Worm (Caenorhabditis elegans) whole organism, L2 larva: Measurements from ENCODE around the gene henn-1.
A peak's percentile ranks its signal among the peaks of the same experiment; 100 is the strongest.

ENCODE experiments used
- C34F6.9 ChIP-seq: fragments of 150-350 bp; optimal IDR thresholded peaks from 2 replicates; lab custom pipeline; 2014; ENCODE audit warnings: missing biosample characterization, missing genetic modification characterization
- F13H6.1 ChIP-seq: sonication (generic microtip); optimal IDR thresholded peaks from 2 replicates; lab custom pipeline; 2016; ENCODE audit warnings: missing genetic modification characterization, missing compliant biosample characterization
- Y55F3AM.14 ChIP-seq: fragments of 200-800 bp; sonication (Bioruptor generic); optimal IDR thresholded peaks from 2 replicates; lab custom pipeline; 2018; ENCODE audit warnings: mild to moderate bottlenecking, missing genetic modification characterization, missing compliant biosample characterization
- ZK546.5 ChIP-seq: sonication (generic microtip); optimal IDR thresholded peaks from 2 replicates; lab custom pipeline; 2017; ENCODE audit warnings: missing biosample characterization, missing genetic modification characterization
- alr-1 ChIP-seq: fragments of 150-350 bp; optimal IDR thresholded peaks from 2 replicates; lab custom pipeline; 2014; ENCODE audit warnings: missing biosample characterization, missing genetic modification characterization
- aly-2 ChIP-seq: fragments of 150-350 bp; optimal IDR thresholded peaks from 2 replicates; lab custom pipeline; 2014; ENCODE audit warnings: missing biosample characterization, missing genetic modification characterization
- ama-1 ChIP-seq: fragments of 150-350 bp; optimal IDR thresholded peaks from 2 replicates; lab custom pipeline; 2018; ENCODE audit warnings: inconsistent platforms
- blmp-1 ChIP-seq: sonication (generic microtip); optimal IDR thresholded peaks from 2 replicates; lab custom pipeline; 2017; ENCODE audit warnings: missing genetic modification characterization, mild to moderate bottlenecking, missing compliant biosample characterization, antibody characterized with exemption, moderate library complexity; ENCODE audit not compliant: insufficient read depth
- crh-2 ChIP-seq: sonication (generic microtip); optimal IDR thresholded peaks from 2 replicates; lab custom pipeline; 2017; ENCODE audit warnings: missing biosample characterization, missing genetic modification characterization
- dmd-4 ChIP-seq: sonication (generic microtip); optimal IDR thresholded peaks from 2 replicates; lab custom pipeline; 2017; ENCODE audit warnings: missing biosample characterization, missing genetic modification characterization
- egl-27 ChIP-seq: sonication (generic microtip); optimal IDR thresholded peaks from 3 replicates; lab custom pipeline; 2017; ENCODE audit warnings: missing biosample characterization, missing genetic modification reagents, missing genetic modification characterization
- elt-1 ChIP-seq: fragments of 150-350 bp; optimal IDR thresholded peaks from 2 replicates; lab custom pipeline; 2014; ENCODE audit warnings: missing biosample characterization, missing genetic modification characterization
- elt-3 ChIP-seq: sonication (generic microtip); optimal IDR thresholded peaks from 2 replicates; lab custom pipeline; 2017; ENCODE audit warnings: missing biosample characterization, missing genetic modification characterization
- fos-1 ChIP-seq: fragments of 150-350 bp; optimal IDR thresholded peaks from 2 replicates; lab custom pipeline; 2014; ENCODE audit warnings: missing biosample characterization, missing genetic modification characterization
- gmeb-1 ChIP-seq: fragments of 150-350 bp; optimal IDR thresholded peaks from 2 replicates; lab custom pipeline; 2014; ENCODE audit warnings: missing biosample characterization, missing genetic modification characterization
- lin-11 ChIP-seq: fragments of 150-350 bp; sonication (generic microtip); optimal IDR thresholded peaks from 2 replicates; lab custom pipeline; 2014; ENCODE audit warnings: missing biosample characterization, missing genetic modification characterization, inconsistent platforms, mixed read lengths
- lin-39 ChIP-seq: fragments of 150-350 bp; optimal IDR thresholded peaks from 2 replicates; lab custom pipeline; 2014; ENCODE audit warnings: missing biosample characterization, missing genetic modification reagents, missing genetic modification characterization
- lsy-2 ChIP-seq, 2 experiments: fragments of 150-350 bp in 1 of 2; sonication (generic microtip) in 1 of 2; optimal IDR thresholded peaks; 2 replicates each; lab custom pipeline; 2014 to 2017; ENCODE audit warnings: missing biosample characterization in 2 of 2, missing genetic modification characterization in 2 of 2
- mdl-1 ChIP-seq, 2 experiments: fragments of 150-350 bp in 1 of 2; sonication (generic microtip) in 1 of 2; optimal IDR thresholded peaks; 2 replicates each; lab custom pipeline; 2017; ENCODE audit warnings: missing biosample characterization in 2 of 2, missing genetic modification characterization in 2 of 2
- nhr-10 ChIP-seq: sonication (generic microtip); optimal IDR thresholded peaks from 2 replicates; lab custom pipeline; 2017; ENCODE audit warnings: missing biosample characterization, missing genetic modification characterization
- nhr-11 ChIP-seq: fragments of 150-350 bp; optimal IDR thresholded peaks from 2 replicates; lab custom pipeline; 2014; ENCODE audit warnings: missing biosample characterization, missing genetic modification characterization
- nhr-12 ChIP-seq: fragments of 150-350 bp; optimal IDR thresholded peaks from 2 replicates; lab custom pipeline; 2014; ENCODE audit warnings: missing biosample characterization, missing genetic modification characterization
- nhr-129 ChIP-seq: fragments of 150-350 bp; optimal IDR thresholded peaks from 2 replicates; lab custom pipeline; 2014; ENCODE audit warnings: missing biosample characterization, missing genetic modification characterization
- nhr-21 ChIP-seq: fragments of 150-350 bp; optimal IDR thresholded peaks from 2 replicates; lab custom pipeline; 2014; ENCODE audit warnings: missing biosample characterization, missing genetic modification characterization
- nhr-23 ChIP-seq: fragments of 150-350 bp; optimal IDR thresholded peaks from 2 replicates; lab custom pipeline; 2014; ENCODE audit warnings: missing biosample characterization, missing genetic modification reagents, missing genetic modification characterization
- nhr-237 ChIP-seq: fragments of 150-350 bp; optimal IDR thresholded peaks from 2 replicates; lab custom pipeline; 2014; ENCODE audit warnings: missing biosample characterization, missing genetic modification characterization
- nhr-25 ChIP-seq: fragments of 150-350 bp; sonication (generic microtip); optimal IDR thresholded peaks from 3 replicates; lab custom pipeline; 2014; ENCODE audit warnings: missing biosample characterization, missing genetic modification characterization
- nhr-6 ChIP-seq: fragments of 150-350 bp; optimal IDR thresholded peaks from 2 replicates; lab custom pipeline; 2014; ENCODE audit warnings: missing biosample characterization, missing genetic modification characterization
- nhr-77 ChIP-seq: fragments of 150-350 bp; optimal IDR thresholded peaks from 2 replicates; lab custom pipeline; 2014; ENCODE audit warnings: missing biosample characterization, missing genetic modification characterization
- peb-1 ChIP-seq: fragments of 150-350 bp; optimal IDR thresholded peaks from 2 replicates; lab custom pipeline; 2014; ENCODE audit warnings: missing biosample characterization, missing genetic modification characterization
- skn-1 ChIP-seq: sonication (generic microtip); optimal IDR thresholded peaks from 2 replicates; lab custom pipeline; 2017; ENCODE audit warnings: missing biosample characterization, missing genetic modification characterization
- sma-3 ChIP-seq: sonication (generic microtip); optimal IDR thresholded peaks from 2 replicates; lab custom pipeline; 2016; ENCODE audit warnings: missing genetic modification reagents, missing genetic modification characterization, missing compliant biosample characterization
- snpc-4 ChIP-seq: fragments of 150-350 bp; optimal IDR thresholded peaks from 2 replicates; lab custom pipeline; 2014; ENCODE audit warnings: missing biosample characterization, missing genetic modification characterization
- unc-55 ChIP-seq: fragments of 150-350 bp; sonication (generic microtip); optimal IDR thresholded peaks from 3 replicates; lab custom pipeline; 2014; ENCODE audit warnings: missing biosample characterization, missing genetic modification reagents, missing genetic modification characterization
- zag-1 ChIP-seq: fragments of 150-350 bp; optimal IDR thresholded peaks from 2 replicates; lab custom pipeline; 2014; ENCODE audit warnings: missing biosample characterization, missing genetic modification characterization
- ztf-1 ChIP-seq: fragments of 200-800 bp; sonication (Bioruptor generic); conservative IDR thresholded peaks from 2 replicates; pipeline ENCODE4 v1.3.6; 2022; ENCODE audit warnings: missing genetic modification characterization, missing compliant biosample characterization
- ztf-11 ChIP-seq: sonication (generic microtip); optimal IDR thresholded peaks from 2 replicates; lab custom pipeline; 2017; ENCODE audit warnings: missing biosample characterization, missing genetic modification characterization

henn-1 gene

ce11 chrIII:8250007-8250683, 17.7 kb downstream of the henn-1 start, which contains the start of gene knl-1:
knl-1 (plus strand) TSS chrIII:8250632.
- TF ChIP-seq gmeb-1 (peak; percentile 73), nhr-129 (tag; lab: Kevin White, UChicago) (peak; percentile 76), lin-39 (tag; lab: Kevin White, UChicago) (no peak), unc-55 (GFP tag; lab: Kevin White, UChicago) (peak; percentile 84), lsy-2 (tag; optimal IDR thresholded peaks at IDR 0.05; lab: Kevin White, UChicago) (peak in 1 of 2 experiments; percentile 72), fos-1 (peak; percentile 2), snpc-4 (tag; lab: Kevin White, UChicago) (peak; percentile 9), crh-2 (tag; lab: Kevin White, UChicago) (peak; percentile 7), C34F6.9 (tag; lab: Kevin White, UChicago) (peak; percentile 65), peb-1 (tag; lab: Kevin White, UChicago) (no peak)

DNA sequence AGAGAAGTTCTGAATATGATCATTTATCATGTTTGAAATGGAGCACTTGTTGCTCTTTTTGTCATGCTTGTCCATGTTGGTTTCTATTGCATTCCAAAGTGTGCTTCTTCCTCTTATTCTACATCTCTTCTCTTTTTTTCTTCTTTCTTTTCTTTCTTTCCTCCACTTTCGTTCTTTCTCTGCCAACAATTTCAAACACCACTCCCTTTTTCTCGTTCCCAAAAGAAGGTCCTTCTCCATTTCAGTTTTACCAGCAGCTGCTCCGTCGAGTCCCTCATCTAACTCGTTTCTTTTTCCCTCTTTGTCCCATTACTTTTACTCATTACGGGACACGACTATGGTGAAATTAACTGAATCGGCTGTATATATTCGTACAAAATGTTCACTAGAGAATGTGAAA, 22.5 kb downstream of the henn-1 start, which contains the start of gene F09G8.5:
TSS of gene F09G8.5 (plus strand) at position 38 of the 400 bp plus-strand sequence.
- TF ChIP-seq nhr-77 (tag; lab: Kevin White, UChicago) = no peak
- no peak for TF ChIP-seq lin-11
- no peak for TF ChIP-seq blmp-1 (tag; lab: Kevin White, UChicago)
- no peak for TF ChIP-seq skn-1
- TF ChIP-seq sma-3 (GFP tag; lab: Kevin White, UChicago) = no peak
- no peak for TF ChIP-seq nhr-12
- no peak for TF ChIP-seq nhr-129 (tag; lab: Kevin White, UChicago)
- TF ChIP-seq unc-55 (GFP tag; lab: Kevin White, UChicago) = peak; percentile 81

DNA sequence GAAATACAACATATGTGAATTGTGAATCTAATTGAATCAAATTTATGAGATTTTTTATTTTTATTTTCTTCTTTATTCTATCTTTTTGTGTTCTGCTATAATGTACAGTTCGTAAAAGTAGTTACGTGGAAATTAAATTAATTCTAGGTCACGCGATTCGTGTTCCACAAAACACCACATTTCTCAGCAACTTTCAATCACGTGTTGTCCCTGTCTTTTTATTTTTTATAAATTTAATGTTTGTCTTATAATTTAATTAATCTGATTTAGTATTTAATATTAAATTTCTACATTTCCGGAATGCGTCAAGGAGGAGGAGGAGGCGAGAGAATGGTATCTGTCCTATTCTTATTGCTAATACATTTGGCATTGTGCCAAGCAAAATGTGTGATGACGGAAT, 25.6 kb downstream of the henn-1 start, which contains the start of gene ncr-2:
TSS of gene ncr-2 (plus strand) at position 301 of the 400 bp plus-strand sequence.
- TF ChIP-seq peb-1 (tag; lab: Kevin White, UChicago) = no peak
- TF ChIP-seq dmd-4 (tag; lab: Kevin White, UChicago) = no peak
- no peak for TF ChIP-seq skn-1
- TF ChIP-seq unc-55 (GFP tag; lab: Kevin White, UChicago) = no peak
- TF ChIP-seq fos-1 = no peak
- TF ChIP-seq nhr-10 (tag; lab: Kevin White, UChicago) = no peak
- no peak for TF ChIP-seq lin-11
- no peak for TF ChIP-seq nhr-12
- TF ChIP-seq nhr-25 (tag; lab: Kevin White, UChicago) = no peak

DNA sequence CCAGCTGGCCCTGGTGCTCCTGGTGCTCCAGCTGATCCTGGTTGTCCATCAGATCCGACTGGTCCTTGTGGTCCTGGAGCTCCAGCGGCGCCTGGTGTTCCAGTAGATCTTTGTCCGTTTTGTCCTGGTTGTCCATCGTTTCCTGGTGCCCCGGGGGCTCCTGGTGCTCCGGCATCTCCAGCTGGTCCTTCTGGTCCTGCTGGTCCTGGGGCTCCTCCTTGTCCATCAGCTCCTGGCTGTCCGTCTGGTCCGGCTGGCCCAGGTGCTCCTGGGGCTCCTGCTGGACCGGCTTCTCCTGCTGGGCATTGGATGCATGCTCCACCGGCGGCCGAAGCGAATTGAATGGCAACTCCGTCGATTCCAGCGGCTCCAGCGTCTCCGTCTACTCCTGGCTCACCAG, 30.1 kb downstream of the henn-1 start:
- TF ChIP-seq F13H6.1 (tag; lab: Kevin White, UChicago) = no peak
- TF ChIP-seq ztf-1 (GFP tag; lab: Robert Waterston, UW) = no peak
- TF ChIP-seq nhr-11 = no peak
- no peak for TF ChIP-seq Y55F3AM.14
- TF ChIP-seq lsy-2 (tag; optimal IDR thresholded peaks at IDR 0.05; lab: Kevin White, UChicago) = no peak
- no peak for TF ChIP-seq lin-39 (tag; lab: Kevin White, UChicago)
- TF ChIP-seq ama-1 (lab: Kevin White, UChicago) = no peak
- TF ChIP-seq egl-27 (tag; lab: Kevin White, UChicago) = no peak
- no peak for TF ChIP-seq unc-55 (GFP tag; lab: Kevin White, UChicago)
- no peak for TF ChIP-seq elt-1 (tag; lab: Kevin White, UChicago)
- TF ChIP-seq nhr-21 (tag; lab: Kevin White, UChicago) = no peak
- TF ChIP-seq ZK546.5 (tag; lab: Kevin White, UChicago) = no peak
- TF ChIP-seq skn-1 = no peak
- no peak for TF ChIP-seq nhr-6 (tag; lab: Kevin White, UChicago)
- no peak for TF ChIP-seq C34F6.9 (tag; lab: Kevin White, UChicago)
- no peak for TF ChIP-seq crh-2 (tag; lab: Kevin White, UChicago)
- TF ChIP-seq zag-1 (tag; lab: Kevin White, UChicago) = no peak
- no peak for TF ChIP-seq mdl-1 (tag; optimal IDR thresholded peaks at IDR 0.05; lab: Kevin White, UChicago)
- no peak for TF ChIP-seq nhr-23 (tag; lab: Kevin White, UChicago)
- no peak for TF ChIP-seq ztf-11 (tag; lab: Kevin White, UChicago)

DNA sequence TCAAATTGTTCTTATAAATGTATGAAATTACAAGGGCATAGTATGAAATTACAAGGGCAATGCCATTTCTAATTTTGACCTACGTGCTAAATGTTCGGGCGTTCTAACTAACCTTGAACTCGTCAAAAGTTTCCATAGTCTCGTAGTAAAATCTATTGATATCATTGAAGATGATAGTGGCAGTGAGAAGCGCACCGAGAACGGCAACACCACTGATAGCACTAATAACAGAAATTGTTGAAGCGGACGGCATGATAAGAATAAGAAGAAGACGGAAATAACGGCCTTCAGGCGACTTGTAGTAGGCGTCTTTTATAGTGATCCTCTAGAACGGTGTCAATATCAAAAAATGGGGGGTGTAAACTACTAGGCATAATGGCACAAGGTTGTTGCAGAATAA, 30.9 kb downstream of the henn-1 start, which contains the start of gene col-91:
TSS of gene col-91 (minus strand) at position 288 of the 400 bp plus-strand sequence.
- TF ChIP-seq nhr-237 (tag; lab: Kevin White, UChicago) (no peak), elt-3 (tag; lab: Kevin White, UChicago) (no peak), nhr-25 (tag; lab: Kevin White, UChicago) (peak; percentile 16), dmd-4 (tag; lab: Kevin White, UChicago) (no peak), crh-2 (tag; lab: Kevin White, UChicago) (no peak), blmp-1 (tag; lab: Kevin White, UChicago) (no peak), nhr-21 (tag; lab: Kevin White, UChicago) (peak; percentile 1), aly-2 (tag; lab: Kevin White, UChicago) (no peak), unc-55 (GFP tag; lab: Kevin White, UChicago) (no peak), alr-1 (tag; lab: Kevin White, UChicago) (no peak)
